Fruit fly (Drosophila melanogaster) whole organism, embryonic: Measurements from ENCODE around the gene Acp32CD.
A peak's percentile ranks its signal among the peaks of the same experiment; 100 is the strongest.

Experiments used
- Bteb2 ChIP-seq: fragments of 200-800 bp; sonication (Bioruptor generic); optimal IDR thresholded peaks from 2 replicates; lab custom pipeline; 2016; ENCODE audit warnings: missing biosample characterization, missing genetic modification characterization
- CG10147 ChIP-seq: fragments of 200-800 bp; sonication (Bioruptor generic); optimal IDR thresholded peaks from 2 replicates; lab custom pipeline; 2019; ENCODE audit warnings: missing biosample characterization, mild to moderate bottlenecking, missing genetic modification characterization, moderate library complexity
- CG15479 ChIP-seq: fragments of 200-800 bp; sonication (Bioruptor generic); optimal IDR thresholded peaks from 3 replicates; lab custom pipeline; 2019; ENCODE audit warnings: missing biosample characterization, mild to moderate bottlenecking, missing genetic modification characterization, moderate library complexity
- CG30403 ChIP-seq: fragments of 200-800 bp; sonication (Bioruptor generic); optimal IDR thresholded peaks from 3 replicates; lab custom pipeline; 2016; ENCODE audit warnings: missing biosample characterization, missing genetic modification characterization
- CG30431 ChIP-seq: fragments of 200-800 bp; sonication (Bioruptor generic); optimal IDR thresholded peaks from 2 replicates; lab custom pipeline; 2017; ENCODE audit warnings: missing biosample characterization, missing genetic modification characterization
- CG5180 ChIP-seq: fragments of 200-800 bp; sonication (Bioruptor generic); optimal IDR thresholded peaks from 3 replicates; lab custom pipeline; 2017; ENCODE audit warnings: missing biosample characterization, missing genetic modification characterization, mild to moderate bottlenecking, moderate library complexity, missing genetic modification reagents
- CG7372 ChIP-seq: fragments of 200-800 bp; sonication (Bioruptor generic); IDR thresholded peaks from 2 replicates; pipeline ENCODE4 v1.3.6; 2022; ENCODE audit warnings: missing biosample characterization, missing genetic modification characterization
- CG7963 ChIP-seq: fragments of 200-800 bp; sonication (Bioruptor generic); IDR thresholded peaks from 3 replicates; pipeline ENCODE4 v1.3.6; 2022; ENCODE audit warnings: missing biosample characterization, missing genetic modification characterization; ENCODE audit not compliant: partially characterized antibody
- Deaf1 ChIP-seq: fragments of 200-800 bp; optimal IDR thresholded peaks from 3 replicates; lab custom pipeline; 2019; ENCODE audit warnings: missing biosample characterization, mild to moderate bottlenecking, missing genetic modification characterization, moderate library complexity
- Doc2 ChIP-seq: fragments of 200-800 bp; sonication (Bioruptor generic); IDR thresholded peaks from 2 replicates; pipeline ENCODE4 v1.3.6; 2022; ENCODE audit warnings: missing biosample characterization, missing genetic modification characterization
- Drgx ChIP-seq: fragments of 200-800 bp; sonication (Bioruptor generic); IDR thresholded peaks from 2 replicates; pipeline ENCODE4 v1.3.6; 2022; ENCODE audit warnings: missing biosample characterization, missing genetic modification characterization
- Ets65A ChIP-seq: fragments of 200-800 bp; sonication (Bioruptor generic); peaks from one replicate; lab custom pipeline; 2016; ENCODE audit warnings: missing biosample characterization, missing genetic modification characterization
- Fer3 ChIP-seq: fragments of 200-800 bp; sonication (Bioruptor generic); optimal IDR thresholded peaks from 2 replicates; lab custom pipeline; 2018; ENCODE audit warnings: missing biosample characterization, mild to moderate bottlenecking, missing genetic modification characterization, moderate library complexity
- Nf-YC ChIP-seq: fragments of 200-800 bp; optimal IDR thresholded peaks from 3 replicates; lab custom pipeline; 2019; ENCODE audit warnings: missing biosample characterization, mild to moderate bottlenecking, missing genetic modification characterization, moderate library complexity
- Sry-β ChIP-seq: fragments of 200-800 bp; sonication (Bioruptor generic); optimal IDR thresholded peaks from 2 replicates; lab custom pipeline; 2018; ENCODE audit warnings: missing biosample characterization, mild to moderate bottlenecking, missing genetic modification characterization, moderate library complexity
- Sry-δ ChIP-seq: fragments of 200-800 bp; sonication (Bioruptor generic); optimal IDR thresholded peaks from 2 replicates; lab custom pipeline; 2016; ENCODE audit warnings: missing biosample characterization, missing genetic modification characterization
- Xrp1 ChIP-seq: fragments of 200-800 bp; sonication (Bioruptor generic); IDR thresholded peaks from 2 replicates; pipeline ENCODE4 v1.3.6; 2022; ENCODE audit warnings: missing biosample characterization, missing genetic modification characterization
- ap ChIP-seq: fragments of 200-800 bp; sonication (Bioruptor generic); IDR thresholded peaks from 2 replicates; pipeline ENCODE4 v1.3.6; 2022; ENCODE audit warnings: missing biosample characterization, missing genetic modification characterization
- ase ChIP-seq: fragments of 200-800 bp; sonication (Bioruptor generic); IDR thresholded peaks from 3 replicates; pipeline ENCODE4 v1.3.6; 2022; ENCODE audit warnings: missing biosample characterization, missing genetic modification characterization
- bsh ChIP-seq, 2 experiments: fragments of 200-800 bp; sonication (Bioruptor generic); optimal IDR thresholded peaks; 2 replicates each; lab custom pipeline; 2017 to 2018; ENCODE audit warnings: mild to moderate bottlenecking in 2 of 2, missing biosample characterization in 2 of 2, missing genetic modification characterization in 2 of 2, moderate library complexity in 1 of 2
- crol ChIP-seq: fragments of 200-800 bp; sonication (Bioruptor generic); IDR thresholded peaks from 2 replicates; pipeline ENCODE4 v1.3.6; 2022; ENCODE audit warnings: missing biosample characterization, missing genetic modification characterization
- dan ChIP-seq: fragments of 200-800 bp; sonication (Bioruptor generic); IDR thresholded peaks from 2 replicates; pipeline ENCODE4 v1.3.6; 2022; ENCODE audit warnings: missing biosample characterization, missing genetic modification characterization
- gcm2 ChIP-seq: fragments of 200-800 bp; sonication (Bioruptor generic); optimal IDR thresholded peaks from 2 replicates; lab custom pipeline; 2016; ENCODE audit warnings: missing biosample characterization, missing genetic modification characterization
- gsb ChIP-seq: fragments of 200-800 bp; sonication (Bioruptor generic); IDR thresholded peaks from 2 replicates; pipeline ENCODE4 v1.3.6; 2022; ENCODE audit warnings: missing biosample characterization, missing genetic modification characterization
- jing ChIP-seq: fragments of 200-800 bp; sonication (Bioruptor generic); optimal IDR thresholded peaks from 2 replicates; lab custom pipeline; 2018; ENCODE audit warnings: missing biosample characterization, mild to moderate bottlenecking, missing genetic modification characterization
- lola ChIP-seq, 3 experiments: fragments of >200 bp in 2 of 3; fragments of 200-800 bp in 1 of 3; sonication (Bioruptor generic) in 1 of 3; optimal IDR thresholded peaks; 2 replicates each; lab custom pipeline; 2017 to 2019; ENCODE audit warnings: missing biosample characterization in 3 of 3, missing genetic modification characterization in 3 of 3, mild to moderate bottlenecking in 1 of 3, moderate library complexity in 1 of 3
- luna ChIP-seq: fragments of 200-800 bp; sonication (Bioruptor generic); optimal IDR thresholded peaks from 2 replicates; lab custom pipeline; 2016; ENCODE audit warnings: missing biosample characterization, missing genetic modification characterization
- nom ChIP-seq: fragments of 200-800 bp; sonication (Bioruptor generic); optimal IDR thresholded peaks from 2 replicates; lab custom pipeline; 2017; ENCODE audit warnings: missing biosample characterization, missing genetic modification characterization, mild to moderate bottlenecking, moderate library complexity, missing genetic modification reagents
- oc ChIP-seq: fragments of 200-800 bp; sonication (Bioruptor generic); optimal IDR thresholded peaks from 2 replicates; lab custom pipeline; 2018; ENCODE audit warnings: missing biosample characterization, mild to moderate bottlenecking, missing genetic modification characterization, moderate library complexity
- otp ChIP-seq: fragments of 200-800 bp; sonication (Bioruptor generic); IDR thresholded peaks from 3 replicates; pipeline ENCODE4, ENCODE4 v1.3.6; 2022; ENCODE audit warnings: missing biosample characterization, missing genetic modification characterization
- p53 ChIP-seq: fragments of 200-800 bp; sonication (Bioruptor generic); optimal IDR thresholded peaks from 2 replicates; lab custom pipeline; 2016; ENCODE audit warnings: missing biosample characterization, missing genetic modification characterization
- pfk ChIP-seq: fragments of 200-800 bp; sonication (Bioruptor generic); optimal IDR thresholded peaks from 2 replicates; lab custom pipeline; 2018; ENCODE audit warnings: missing biosample characterization, mild to moderate bottlenecking, missing genetic modification characterization, moderate library complexity
- pnt ChIP-seq: fragments of 200-800 bp; sonication (Bioruptor generic); optimal IDR thresholded peaks from 3 replicates; lab custom pipeline; 2016; ENCODE audit warnings: missing biosample characterization, missing genetic modification characterization
- wor ChIP-seq: fragments of 200-800 bp; sonication (Bioruptor generic); IDR thresholded peaks from 2 replicates; pipeline ENCODE4 v1.3.6; 2022; ENCODE audit warnings: missing biosample characterization, missing genetic modification characterization
- zfh2 ChIP-seq: fragments of 200-800 bp; sonication (Bioruptor generic); optimal IDR thresholded peaks from 2 replicates; lab custom pipeline; 2016; ENCODE audit warnings: missing biosample characterization, missing genetic modification characterization

Acp32CD gene

DNA sequence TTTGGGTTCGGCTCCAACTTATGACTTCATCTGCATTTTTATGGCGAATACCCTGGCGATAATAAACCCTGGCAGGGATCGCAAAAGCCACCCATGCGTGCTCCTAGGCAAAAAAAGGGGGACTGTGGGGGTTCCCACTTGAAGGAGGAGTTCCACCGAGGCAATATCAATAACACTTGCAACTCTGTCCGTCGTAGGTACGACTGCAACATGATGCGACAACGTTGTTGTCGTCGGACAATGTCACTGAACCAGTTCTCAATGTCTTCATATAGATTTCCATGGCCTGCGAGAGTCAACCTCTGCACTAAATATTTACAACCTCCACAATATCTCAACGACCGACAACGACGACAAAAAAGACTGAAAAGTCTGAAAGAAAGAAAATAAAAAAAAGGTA lies 11.8 kb downstream of the Acp32CD start:
- no peak for TF ChIP-seq otp (GFP tag; lab: Robert Waterston, UW)
- peak in 1 of 2 experiments; percentile 28 for TF ChIP-seq bsh (GFP tag; optimal IDR thresholded peaks at IDR 0.05; lab: Kevin White, UChicago)
- peak; percentile 26 for TF ChIP-seq nom
- TF ChIP-seq, all 482 proteins: peak for 2

- TF ChIP-seq p53 (GFP tag; lab: Kevin White, UChicago), result no peak
- TF ChIP-seq CG30431 (GFP tag; lab: Kevin White, UChicago), result no peak
- peak; percentile 75 for TF ChIP-seq CG5180 (GFP tag; lab: Kevin White, UChicago)
- no peak for TF ChIP-seq gcm2 (GFP tag; lab: Kevin White, UChicago)
- TF ChIP-seq Doc2 (GFP tag; lab: Robert Waterston, UW), result no peak
- TF ChIP-seq gsb (GFP tag; lab: Robert Waterston, UW), result no peak
- no peak for TF ChIP-seq CG7963 (GFP tag; lab: Robert Waterston, UW)
- TF ChIP-seq Bteb2 (GFP tag; lab: Kevin White, UChicago), result no peak
- TF ChIP-seq oc (tag; lab: Kevin White, UChicago), result peak; percentile 51
- TF ChIP-seq dan (GFP tag; lab: Robert Waterston, UW), result no peak
- TF ChIP-seq Nf-YC, result no peak
Observed at dm6 chr2L:11027825-11028496, 12.5 kb downstream of the Acp32CD start.

- no peak for TF ChIP-seq CG10147 (GFP tag; lab: Kevin White, UChicago)
- TF ChIP-seq jing (GFP tag; lab: Kevin White, UChicago), result no peak
- no peak for TF ChIP-seq luna (GFP tag; lab: Kevin White, UChicago)
- no peak for TF ChIP-seq lola (GFP tag; optimal IDR thresholded peaks at IDR 0.05; lab: Kevin White, UChicago)
- no peak for TF ChIP-seq wor (GFP tag; lab: Robert Waterston, UW)
- TF ChIP-seq pfk, result no peak
- TF ChIP-seq Ets65A, result peak; percentile 26
- TF ChIP-seq Deaf1, result peak; percentile 47
- TF ChIP-seq p53 (GFP tag; lab: Kevin White, UChicago), result no peak
- TF ChIP-seq Sry-δ (GFP tag; lab: Kevin White, UChicago), result no peak
- peak; percentile 57 for TF ChIP-seq crol (GFP tag; lab: Robert Waterston, UW)
- TF ChIP-seq Xrp1 (GFP tag; lab: Robert Waterston, UW), result no peak
- no peak for TF ChIP-seq pnt
- TF ChIP-seq Sry-β (GFP tag; lab: Kevin White, UChicago), result peak; percentile 60
- TF ChIP-seq zfh2, result no peak
- no peak for TF ChIP-seq ase (GFP tag; lab: Robert Waterston, UW)
- no peak for TF ChIP-seq CG15479 (GFP tag; lab: Kevin White, UChicago)
- TF ChIP-seq Fer3 (tag; lab: Kevin White, UChicago), result no peak
- peak; percentile 45; the same call in 1 of the 2 replicates for TF ChIP-seq Drgx (GFP tag; lab: Robert Waterston, UW)
- no peak for TF ChIP-seq CG30403 (GFP tag; lab: Kevin White, UChicago)
- no peak for TF ChIP-seq CG7372 (GFP tag; lab: Robert Waterston, UW)
- TF ChIP-seq nom, result peak; percentile 50
- TF ChIP-seq ap, result no peak
Observed at dm6 chr2L:11032285-11032970, 17.0 kb downstream of the Acp32CD start.
